Worm (Caenorhabditis elegans): ENCODE data around the gene T23F2.3.

T23F2.3 gene

ce11 chrX:5515459-5515858, 3.3 kb upstream of the T23F2.3 start:
- TF ChIP-seq W03F9.2 (tag; optimal IDR thresholded peaks at IDR 0.05), result no peak
- no peak for TF ChIP-seq dao-5 (tag; optimal IDR thresholded peaks at IDR 0.05)
- TF ChIP-seq him-1 (tag; optimal IDR thresholded peaks at IDR 0.05), result no peak

- TF ChIP-seq dao-5 (tag; optimal IDR thresholded peaks at IDR 0.05), result no peak
These were observed 2.9 kb upstream of the T23F2.3 start, which contains the start of gene T23F2.4 for ce11 chrX:5514984-5515383. Gene T23F2.4 (minus strand): TSS chrX:5515084.

- TF ChIP-seq dao-5 (tag; optimal IDR thresholded peaks at IDR 0.05) (no peak), him-1 (tag; optimal IDR thresholded peaks at IDR 0.05) (no peak), W03F9.2 (tag; optimal IDR thresholded peaks at IDR 0.05) (no peak)
These were observed 2.2 kb upstream of the T23F2.3 start for ce11 chrX:5514346-5514745.

- TF ChIP-seq W03F9.2 (tag; optimal IDR thresholded peaks at IDR 0.05), result no peak
- no peak for TF ChIP-seq him-1 (tag; optimal IDR thresholded peaks at IDR 0.05)
- no peak for TF ChIP-seq dao-5 (tag; optimal IDR thresholded peaks at IDR 0.05)
These were observed 580 bp upstream of the T23F2.3 start for ce11 chrX:5512707-5513106.

ce11 chrX:5509114-5509877, 2.8 kb downstream of the T23F2.3 start:
- no peak for TF ChIP-seq W03F9.2 (tag; optimal IDR thresholded peaks at IDR 0.05)

ce11 chrX:5507926-5508325, 4.2 kb downstream of the T23F2.3 start:
- no peak for TF ChIP-seq W03F9.2 (tag; optimal IDR thresholded peaks at IDR 0.05)
- TF ChIP-seq dao-5 (tag; optimal IDR thresholded peaks at IDR 0.05), result no peak
- TF ChIP-seq him-1 (tag; optimal IDR thresholded peaks at IDR 0.05), result no peak

- TF ChIP-seq W03F9.2 (tag; optimal IDR thresholded peaks at IDR 0.05) (no peak), him-1 (tag; optimal IDR thresholded peaks at IDR 0.05) (no peak), dao-5 (tag; optimal IDR thresholded peaks at IDR 0.05) (no peak)
These were observed 5.6 kb downstream of the T23F2.3 start for ce11 chrX:5506432-5506977.

ce11 chrX:5505148-5505547, 7.0 kb downstream of the T23F2.3 start, which contains the start of gene T23F2.2:
Gene T23F2.2 (minus strand): TSS chrX:5505248.
- TF ChIP-seq him-1 (tag; optimal IDR thresholded peaks at IDR 0.05) (no peak), W03F9.2 (tag; optimal IDR thresholded peaks at IDR 0.05) (no peak), dao-5 (tag; optimal IDR thresholded peaks at IDR 0.05) (no peak)

- TF ChIP-seq him-1 (tag; optimal IDR thresholded peaks at IDR 0.05) (no peak), W03F9.2 (tag; optimal IDR thresholded peaks at IDR 0.05) (no peak), dao-5 (tag; optimal IDR thresholded peaks at IDR 0.05) (no peak)
These were observed 19.2 kb downstream of the T23F2.3 start, which contains the start of the genes bus-8A and bus-8B for ce11 chrX:5492820-5493382. Gene bus-8A (plus strand): TSS chrX:5492915. Gene bus-8B (plus strand): TSS chrX:5493332.

ce11 chrX:5489538-5489937, 22.6 kb downstream of the T23F2.3 start, which contains the start of gene F55D1.1:
Gene F55D1.1 (plus strand): TSS chrX:5489838.
- TF ChIP-seq dao-5 (tag; optimal IDR thresholded peaks at IDR 0.05) (no peak), W03F9.2 (tag; optimal IDR thresholded peaks at IDR 0.05) (no peak), him-1 (tag; optimal IDR thresholded peaks at IDR 0.05) (no peak)

ce11 chrX:5488867-5489266, 23.3 kb downstream of the T23F2.3 start:
- TF ChIP-seq dao-5 (tag; optimal IDR thresholded peaks at IDR 0.05) (no peak), W03F9.2 (tag; optimal IDR thresholded peaks at IDR 0.05) (no peak), him-1 (tag; optimal IDR thresholded peaks at IDR 0.05) (no peak)

ce11 chrX:5485931-5486537, 26.1 kb downstream of the T23F2.3 start, which contains the start of gene C25F6.1:
Gene C25F6.1 (plus strand): TSS chrX:5486487.
- TF ChIP-seq W03F9.2 (tag; optimal IDR thresholded peaks at IDR 0.05) (no peak), dao-5 (tag; optimal IDR thresholded peaks at IDR 0.05) (no peak), him-1 (tag; optimal IDR thresholded peaks at IDR 0.05) (no peak)

ce11 chrX:5485284-5485927, 26.7 kb downstream of the T23F2.3 start:
- TF ChIP-seq dao-5 (tag; optimal IDR thresholded peaks at IDR 0.05), result no peak
- no peak for TF ChIP-seq W03F9.2 (tag; optimal IDR thresholded peaks at IDR 0.05)
- no peak for TF ChIP-seq him-1 (tag; optimal IDR thresholded peaks at IDR 0.05)
